Fruit fly (Drosophila melanogaster): ENCODE measurements around the gene CG17292.

The CG17292 gene

DNA sequence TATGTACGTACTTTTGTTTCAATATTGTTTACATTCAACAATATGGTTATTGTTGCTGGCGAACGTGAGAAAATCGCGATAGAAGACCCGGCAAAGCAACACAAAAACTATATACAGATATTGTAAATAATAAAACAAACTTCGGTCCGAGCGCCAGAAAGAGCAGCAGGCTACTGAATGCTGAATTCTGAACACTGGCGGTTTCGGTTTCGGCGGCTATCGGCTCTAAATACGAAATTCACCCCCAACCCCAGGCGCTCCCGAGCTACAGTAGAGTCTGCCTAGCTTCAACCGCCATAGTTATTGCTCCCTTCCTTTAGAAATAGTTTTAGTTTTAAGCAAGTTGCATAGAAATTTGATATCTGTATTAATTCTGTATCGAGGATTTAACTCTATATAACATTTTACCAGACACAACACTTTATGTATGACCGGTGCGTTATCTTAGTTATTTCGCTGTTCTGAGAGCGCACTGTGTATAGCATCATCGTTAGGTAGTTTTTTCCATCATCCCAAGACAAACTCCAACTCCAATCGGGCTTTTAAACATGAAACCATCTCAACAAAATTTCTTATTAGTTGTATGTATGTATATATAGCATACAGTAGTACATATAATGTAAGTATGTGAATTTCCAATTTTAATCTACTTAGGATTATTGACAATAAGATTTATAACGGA lies 7.8 kb upstream of the CG17292 start, which contains the start of gene CG7627 (continued):
- TF ChIP-seq CG9876 (GFP tag; optimal IDR thresholded peaks at IDR 0.05) (peak; percentile 35), CG16815 (GFP tag; optimal IDR thresholded peaks at IDR 0.05) (peak; percentile 76), jumu (GFP tag; optimal IDR thresholded peaks at IDR 0.05) (peak; percentile 76), Gsc (GFP tag; IDR thresholded peaks at IDR 0.05) (no peak), fd96Cb (tag; optimal IDR thresholded peaks at IDR 0.05) (peak; percentile 68), Asciz (GFP tag; optimal IDR thresholded peaks at IDR 0.05) (peak; percentile 66), CG5180 (GFP tag; optimal IDR thresholded peaks at IDR 0.05) (peak; percentile 58), ems (GFP tag; optimal IDR thresholded peaks at IDR 0.05) (peak; percentile 67), pho (GFP tag; optimal IDR thresholded peaks at IDR 0.05) (peak; percentile 59), CG4854 (GFP tag; optimal IDR thresholded peaks at IDR 0.05) (peak; percentile 19), Dip2 (GFP tag; IDR thresholded peaks at IDR 0.05) (no peak; the same call in 1 of the 2 replicates), luna (GFP tag; optimal IDR thresholded peaks at IDR 0.05) (peak; percentile 1), CG11247 (GFP tag; IDR thresholded peaks at IDR 0.05) (peak; percentile 88), wor (GFP tag; IDR thresholded peaks at IDR 0.05) (peak; percentile 47), onecut (GFP tag; IDR thresholded peaks at IDR 0.05) (peak; percentile 54), pan (optimal IDR thresholded peaks at IDR 0.05) (no peak), pan (GFP tag; optimal IDR thresholded peaks at IDR 0.05 in 1 of 2, IDR thresholded peaks at IDR 0.05 in 1 of 2) (peak in 1 of 2 experiments; percentile 83), Jarid2 (GFP tag; optimal IDR thresholded peaks at IDR 0.05) (peak; percentile 65), CG9727 (GFP tag; optimal IDR thresholded peaks at IDR 0.05) (peak; percentile 82), corto (GFP tag; optimal IDR thresholded peaks at IDR 0.05) (no peak), Neu2 (GFP tag; optimal IDR thresholded peaks at IDR 0.05; ENCODE audit: borderline replicate concordance) (no peak), CG9797 (GFP tag; optimal IDR thresholded peaks at IDR 0.05) (no peak), CG31441 (GFP tag; IDR thresholded peaks at IDR 0.05) (peak; percentile 81), sc (optimal IDR thresholded peaks at IDR 0.05) (no peak), sc (GFP tag; optimal IDR thresholded peaks at IDR 0.05) (peak; percentile 6), CG14710 (tag; optimal IDR thresholded peaks at IDR 0.05) (peak; percentile 51), CG17612 (GFP tag; IDR thresholded peaks at IDR 0.05) (no peak), pita (GFP tag; optimal IDR thresholded peaks at IDR 0.05) (no peak), lmd (GFP tag; IDR thresholded peaks at IDR 0.05) (peak; percentile 85), Hmx (GFP tag; optimal IDR thresholded peaks at IDR 0.05) (peak; percentile 20), sens (GFP tag) (peak; percentile 96), CG10979 (tag; optimal IDR thresholded peaks at IDR 0.05) (peak; percentile 78), seq (GFP tag; IDR thresholded peaks at IDR 0.05) (peak; percentile 71), pzg (GFP tag; optimal IDR thresholded peaks at IDR 0.05) (peak; percentile 9), slbo (GFP tag; IDR thresholded peaks at IDR 0.05) (peak; percentile 87), sisA (GFP tag; IDR thresholded peaks at IDR 0.05) (peak; percentile 79), MESR4 (GFP tag; optimal IDR thresholded peaks at IDR 0.05) (no peak), CG13287 (GFP tag; IDR thresholded peaks at IDR 0.05; ENCODE audit: partially characterized antibody) (peak; percentile 27; the same call in 1 of the 2 replicates), bbx (GFP tag; IDR thresholded peaks at IDR 0.05; ENCODE audit: partially characterized antibody) (peak; percentile 48; the same call in 1 of the 2 replicates), HHEX (GFP tag; optimal IDR thresholded peaks at IDR 0.05) (peak; percentile 80), Stat92E (GFP tag; optimal IDR thresholded peaks at IDR 0.05) (no peak), CG2202 (tag; optimal IDR thresholded peaks at IDR 0.05) (no peak), C15 (GFP tag; IDR thresholded peaks at IDR 0.05) (0 out of 3 replicates have a peak, but pooled peaks have one; percentile 52), HmgZ (tag; optimal IDR thresholded peaks at IDR 0.05) (peak; percentile 46), CG8478 (optimal IDR thresholded peaks at IDR 0.05) (no peak), CG16863 (GFP tag; optimal IDR thresholded peaks at IDR 0.05) (peak; percentile 40), CG14050 (GFP tag; IDR thresholded peaks at IDR 0.05) (peak; percentile 52; the same call in 2 of the 3 replicates), zfh1 (GFP tag; IDR thresholded peaks at IDR 0.05) (peak; percentile 82), CG14014 (GFP tag; IDR thresholded peaks at IDR 0.05) (peak; percentile 71), CG18262 (tag; optimal IDR thresholded peaks at IDR 0.05) (peak; percentile 74)
